Worm (Caenorhabditis elegans) whole organism, L3 larva: ENCODE measurements around the gene T23B7.3.
"Not testable (repeated sequence)": the region's sequence is repeated elsewhere in the genome, so short reads cannot be mapped to it uniquely, and the experiment has no call there.

Experiments
- R02D3.7 ChIP-seq: fragments of 150-350 bp; optimal IDR thresholded peaks from 2 replicates; lab custom pipeline; 2014; ENCODE audit warnings: missing biosample characterization, missing genetic modification characterization
- ceh-16 ChIP-seq: sonication (generic microtip); optimal IDR thresholded peaks from 2 replicates; lab custom pipeline; 2017; ENCODE audit warnings: missing biosample characterization, missing genetic modification characterization
- mml-1 ChIP-seq: fragments of 150-350 bp; sonication (generic microtip); optimal IDR thresholded peaks from 3 replicates; lab custom pipeline; 2014; ENCODE audit warnings: missing biosample characterization, missing genetic modification characterization

T23B7.3 gene

DNA sequence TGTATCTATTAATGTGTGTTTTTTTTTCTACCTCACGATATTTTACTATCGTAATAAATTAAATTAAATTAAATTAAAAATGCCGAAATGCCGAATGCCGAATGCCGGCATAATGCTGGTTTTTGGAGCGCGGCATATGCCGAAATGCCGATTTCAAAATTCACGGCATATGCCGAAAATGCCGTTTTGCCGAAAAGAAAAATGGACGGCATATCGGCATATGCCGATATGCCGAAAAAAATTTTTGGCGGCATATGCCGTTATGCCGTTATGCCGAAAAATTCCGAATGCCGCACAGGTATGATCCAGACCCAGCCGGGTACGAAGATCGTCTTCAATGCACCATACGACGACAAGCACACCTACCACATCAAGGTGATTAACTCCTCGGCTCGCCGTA, 48.5 kb downstream of the T23B7.3 start, which contains the start of gene msp-32:
Gene msp-32 (plus strand): TSS at position 301 of the 400 bp plus-strand sequence.
- not testable (repeated sequence) for TF ChIP-seq mml-1 (tag; lab: Kevin White, UChicago); R02D3.7; ceh-16 (tag; lab: Kevin White, UChicago)
- TF ChIP-seq, all 47 proteins: peak for 0; not testable (repeated sequence) for 47
